Worm (Caenorhabditis elegans): ENCODE data around the gene ZK1055.6.

ce11 chrV:6549871-6550270 is 52.5 kb downstream of the ZK1055.6 start, which contains the start of gene lipl-4:
- TF ChIP-seq nhr-76 (tag; optimal IDR thresholded peaks at IDR 0.05) (no peak), lsy-2 (tag; optimal IDR thresholded peaks at IDR 0.05) (no peak), ztf-11 (tag; optimal IDR thresholded peaks at IDR 0.05) (no peak), nhr-237 (tag; optimal IDR thresholded peaks at IDR 0.05) (no peak), pha-4 (tag; optimal IDR thresholded peaks at IDR 0.05) (no peak), nhr-12 (tag; optimal IDR thresholded peaks at IDR 0.05) (no peak), drap-1 (GFP tag; optimal IDR thresholded peaks at IDR 0.05) (no peak), unc-62 (GFP tag; optimal IDR thresholded peaks at IDR 0.05) (no peak)

Measured in whole organism, mixed stage, embryonic.